Worm (Caenorhabditis elegans) whole organism, L2 larva: ENCODE results near the gene T20G5.8.

Experiments
- F13H6.1 ChIP-seq: sonication (generic microtip); optimal IDR thresholded peaks from 2 replicates; lab custom pipeline; 2016; ENCODE audit warnings: missing genetic modification characterization, missing compliant biosample characterization
- Y55F3AM.14 ChIP-seq: fragments of 200-800 bp; sonication (Bioruptor generic); optimal IDR thresholded peaks from 2 replicates; lab custom pipeline; 2018; ENCODE audit warnings: mild to moderate bottlenecking, missing genetic modification characterization, missing compliant biosample characterization
- ZK546.5 ChIP-seq: sonication (generic microtip); optimal IDR thresholded peaks from 2 replicates; lab custom pipeline; 2017; ENCODE audit warnings: missing biosample characterization, missing genetic modification characterization
- alr-1 ChIP-seq: fragments of 150-350 bp; optimal IDR thresholded peaks from 2 replicates; lab custom pipeline; 2014; ENCODE audit warnings: missing biosample characterization, missing genetic modification characterization
- aly-2 ChIP-seq: fragments of 150-350 bp; optimal IDR thresholded peaks from 2 replicates; lab custom pipeline; 2014; ENCODE audit warnings: missing biosample characterization, missing genetic modification characterization
- blmp-1 ChIP-seq: sonication (generic microtip); optimal IDR thresholded peaks from 2 replicates; lab custom pipeline; 2017; ENCODE audit warnings: missing genetic modification characterization, mild to moderate bottlenecking, missing compliant biosample characterization, antibody characterized with exemption, moderate library complexity; ENCODE audit not compliant: insufficient read depth
- crh-2 ChIP-seq: sonication (generic microtip); optimal IDR thresholded peaks from 2 replicates; lab custom pipeline; 2017; ENCODE audit warnings: missing biosample characterization, missing genetic modification characterization
- egl-27 ChIP-seq: sonication (generic microtip); optimal IDR thresholded peaks from 3 replicates; lab custom pipeline; 2017; ENCODE audit warnings: missing biosample characterization, missing genetic modification reagents, missing genetic modification characterization
- elt-1 ChIP-seq: fragments of 150-350 bp; optimal IDR thresholded peaks from 2 replicates; lab custom pipeline; 2014; ENCODE audit warnings: missing biosample characterization, missing genetic modification characterization
- elt-3 ChIP-seq: sonication (generic microtip); optimal IDR thresholded peaks from 2 replicates; lab custom pipeline; 2017; ENCODE audit warnings: missing biosample characterization, missing genetic modification characterization
- fos-1 ChIP-seq: fragments of 150-350 bp; optimal IDR thresholded peaks from 2 replicates; lab custom pipeline; 2014; ENCODE audit warnings: missing biosample characterization, missing genetic modification characterization
- gmeb-1 ChIP-seq: fragments of 150-350 bp; optimal IDR thresholded peaks from 2 replicates; lab custom pipeline; 2014; ENCODE audit warnings: missing biosample characterization, missing genetic modification characterization
- lin-11 ChIP-seq: fragments of 150-350 bp; sonication (generic microtip); optimal IDR thresholded peaks from 2 replicates; lab custom pipeline; 2014; ENCODE audit warnings: missing biosample characterization, missing genetic modification characterization, inconsistent platforms, mixed read lengths
- lin-13 ChIP-seq: fragments of 150-350 bp; optimal IDR thresholded peaks from 2 replicates; lab custom pipeline; 2014; ENCODE audit warnings: missing biosample characterization, missing genetic modification reagents, missing genetic modification characterization
- lin-39 ChIP-seq: fragments of 150-350 bp; optimal IDR thresholded peaks from 2 replicates; lab custom pipeline; 2014; ENCODE audit warnings: missing biosample characterization, missing genetic modification reagents, missing genetic modification characterization
- mab-5 ChIP-seq: fragments of 150-350 bp; optimal IDR thresholded peaks from 2 replicates; lab custom pipeline; 2014; ENCODE audit warnings: missing biosample characterization, missing genetic modification characterization
- mbf-1 ChIP-seq: sonication (generic microtip); optimal IDR thresholded peaks from 2 replicates; lab custom pipeline; 2017; ENCODE audit warnings: missing biosample characterization, missing genetic modification characterization
- mdl-1 ChIP-seq, 2 experiments: fragments of 150-350 bp in 1 of 2; sonication (generic microtip) in 1 of 2; optimal IDR thresholded peaks; 2 replicates each; lab custom pipeline; 2017; ENCODE audit warnings: missing biosample characterization in 2 of 2, missing genetic modification characterization in 2 of 2
- nhr-10 ChIP-seq: sonication (generic microtip); optimal IDR thresholded peaks from 2 replicates; lab custom pipeline; 2017; ENCODE audit warnings: missing biosample characterization, missing genetic modification characterization
- nhr-21 ChIP-seq: fragments of 150-350 bp; optimal IDR thresholded peaks from 2 replicates; lab custom pipeline; 2014; ENCODE audit warnings: missing biosample characterization, missing genetic modification characterization
- nhr-23 ChIP-seq: fragments of 150-350 bp; optimal IDR thresholded peaks from 2 replicates; lab custom pipeline; 2014; ENCODE audit warnings: missing biosample characterization, missing genetic modification reagents, missing genetic modification characterization
- nhr-237 ChIP-seq: fragments of 150-350 bp; optimal IDR thresholded peaks from 2 replicates; lab custom pipeline; 2014; ENCODE audit warnings: missing biosample characterization, missing genetic modification characterization
- nhr-25 ChIP-seq: fragments of 150-350 bp; sonication (generic microtip); optimal IDR thresholded peaks from 3 replicates; lab custom pipeline; 2014; ENCODE audit warnings: missing biosample characterization, missing genetic modification characterization
- nhr-6 ChIP-seq: fragments of 150-350 bp; optimal IDR thresholded peaks from 2 replicates; lab custom pipeline; 2014; ENCODE audit warnings: missing biosample characterization, missing genetic modification characterization
- nhr-77 ChIP-seq: fragments of 150-350 bp; optimal IDR thresholded peaks from 2 replicates; lab custom pipeline; 2014; ENCODE audit warnings: missing biosample characterization, missing genetic modification characterization
- peb-1 ChIP-seq: fragments of 150-350 bp; optimal IDR thresholded peaks from 2 replicates; lab custom pipeline; 2014; ENCODE audit warnings: missing biosample characterization, missing genetic modification characterization
- sma-9 ChIP-seq, 2 experiments: fragments of 150-350 bp in 1 of 2; sonication (generic microtip) in 1 of 2; optimal IDR thresholded peaks; 2 replicates each; lab custom pipeline; 2014 to 2016; ENCODE audit warnings: missing genetic modification characterization in 2 of 2, mild to moderate bottlenecking in 1 of 2, missing biosample characterization in 1 of 2, missing compliant biosample characterization in 1 of 2, missing genetic modification reagents in 1 of 2, moderate library complexity in 1 of 2
- snpc-4 ChIP-seq: fragments of 150-350 bp; optimal IDR thresholded peaks from 2 replicates; lab custom pipeline; 2014; ENCODE audit warnings: missing biosample characterization, missing genetic modification characterization
- unc-62 ChIP-seq: fragments of 150-350 bp; optimal IDR thresholded peaks from 2 replicates; lab custom pipeline; 2014; ENCODE audit warnings: missing biosample characterization, missing genetic modification reagents, missing genetic modification characterization
- zag-1 ChIP-seq: fragments of 150-350 bp; optimal IDR thresholded peaks from 2 replicates; lab custom pipeline; 2014; ENCODE audit warnings: missing biosample characterization, missing genetic modification characterization
- ztf-1 ChIP-seq: fragments of 200-800 bp; sonication (Bioruptor generic); conservative IDR thresholded peaks from 2 replicates; pipeline ENCODE4 v1.3.6; 2022; ENCODE audit warnings: missing genetic modification characterization, missing compliant biosample characterization
- ztf-11 ChIP-seq: sonication (generic microtip); optimal IDR thresholded peaks from 2 replicates; lab custom pipeline; 2017; ENCODE audit warnings: missing biosample characterization, missing genetic modification characterization

The T20G5.8 gene

ce11 chrIII:10188912-10189311 lies 10.2 kb upstream of the T20G5.8 start, which contains the start of gene epac-1:
TSS of gene epac-1 (plus strand) at chrIII:10189212.
- TF ChIP-seq blmp-1 (tag; lab: Kevin White, UChicago) (no peak), aly-2 (tag; lab: Kevin White, UChicago) (no peak), alr-1 (no peak), unc-62 (no peak), crh-2 (tag; lab: Kevin White, UChicago) (no peak), nhr-23 (no peak), sma-9 (GFP tag; optimal IDR thresholded peaks at IDR 0.05; lab: Kevin White, UChicago) (no peak), sma-9 (tag; optimal IDR thresholded peaks at IDR 0.05; lab: Kevin White, UChicago) (no peak), Y55F3AM.14 (GFP tag; lab: Kevin White, UChicago) (no peak), nhr-21 (no peak), F13H6.1 (tag; lab: Kevin White, UChicago) (no peak), ztf-11 (tag; lab: Kevin White, UChicago) (no peak), ZK546.5 (no peak), zag-1 (no peak), nhr-237 (tag; lab: Kevin White, UChicago) (no peak), lin-13 (GFP tag; lab: Kevin White, UChicago) (no peak)

- TF ChIP-seq sma-9 (GFP tag; optimal IDR thresholded peaks at IDR 0.05; lab: Kevin White, UChicago) (no peak), sma-9 (tag; optimal IDR thresholded peaks at IDR 0.05; lab: Kevin White, UChicago) (no peak), elt-1 (tag; lab: Kevin White, UChicago) (no peak), crh-2 (tag; lab: Kevin White, UChicago) (no peak), nhr-6 (tag; lab: Kevin White, UChicago) (no peak), mab-5 (tag; lab: Kevin White, UChicago) (no peak)
Measured at ce11 chrIII:10194569-10194968, 4.6 kb upstream of the T20G5.8 start.

- TF ChIP-seq F13H6.1 (tag; lab: Kevin White, UChicago) (no peak), nhr-10 (no peak), nhr-77 (tag; lab: Kevin White, UChicago) (no peak)
Measured at ce11 chrIII:10195911-10196310, 3.2 kb upstream of the T20G5.8 start.

- no peak for TF ChIP-seq zag-1
- no peak for TF ChIP-seq lin-39 (tag; lab: Kevin White, UChicago)
- no peak for TF ChIP-seq ztf-11 (tag; lab: Kevin White, UChicago)
- no peak for TF ChIP-seq mdl-1 (tag; optimal IDR thresholded peaks at IDR 0.05; lab: Kevin White, UChicago)
- TF ChIP-seq lin-11: no peak
- no peak for TF ChIP-seq egl-27 (tag; lab: Kevin White, UChicago)
Measured at ce11 chrIII:10196796-10197195, 2.4 kb upstream of the T20G5.8 start.

- TF ChIP-seq nhr-25: no peak
- TF ChIP-seq gmeb-1 (tag; lab: Kevin White, UChicago): no peak
- TF ChIP-seq fos-1: no peak
- no peak for TF ChIP-seq peb-1 (tag; lab: Kevin White, UChicago)
- TF ChIP-seq lin-39 (tag; lab: Kevin White, UChicago): no peak
- no peak for TF ChIP-seq ztf-11 (tag; lab: Kevin White, UChicago)
- TF ChIP-seq aly-2 (tag; lab: Kevin White, UChicago): no peak
Measured at ce11 chrIII:10197416-10197815, 1.7 kb upstream of the T20G5.8 start, which contains the start of gene dod-6. TSS of gene dod-6 (plus strand) at chrIII:10197716.

ce11 chrIII:10201235-10201634 lies 2.1 kb downstream of the T20G5.8 start, which contains the start of the genes T20G5.13 and T20G5.12:
TSS of gene T20G5.13 (minus strand) at chrIII:10201335.
TSS of gene T20G5.12 (plus strand) at chrIII:10201604.
- TF ChIP-seq lin-39 (tag; lab: Kevin White, UChicago): no peak
- TF ChIP-seq snpc-4 (tag; lab: Kevin White, UChicago): no peak
- no peak for TF ChIP-seq nhr-6 (tag; lab: Kevin White, UChicago)
- TF ChIP-seq Y55F3AM.14 (GFP tag; lab: Kevin White, UChicago): no peak
- no peak for TF ChIP-seq nhr-25
- TF ChIP-seq elt-3 (tag; lab: Kevin White, UChicago): no peak
- TF ChIP-seq ztf-1: no peak
- TF ChIP-seq mbf-1: no peak
- no peak for TF ChIP-seq nhr-21
